ENCODE assay signal across 2 worm cellular contexts in genomic region chrV:15055873-15056272, ce11.
A peak's percentile ranks its signal among the peaks of the same experiment; 100 is the strongest.
TF ChIP-seq lines count a peak whose summit lies in the region.

C25D7.16 (plus strand) TSS chrV:15056173.

TF ChIP-seq in whole organism, L4 larva, 104 proteins besides CTCF, POLR2A, EP300 and RAD21:
- no peak for TF ChIP-seq nhr-48 (tag; optimal IDR thresholded peaks at IDR 0.05; lab: Kevin White, UChicago)
- peak; percentile 49 for TF ChIP-seq aha-1 (tag; lab: Kevin White, UChicago)
- no peak for TF ChIP-seq D1046.2 (GFP tag; IDR thresholded peaks at IDR 0.05; lab: Robert Waterston, UW)
- TF ChIP-seq lin-39 (tag; optimal IDR thresholded peaks at IDR 0.05; lab: Kevin White, UChicago), result no peak
- TF ChIP-seq nhr-28 (tag; optimal IDR thresholded peaks at IDR 0.05; lab: Kevin White, UChicago), result no peak

TF ChIP-seq in whole organism, young adult, 124 proteins besides CTCF, POLR2A, EP300 and RAD21:
- TF ChIP-seq madf-6 (GFP tag; IDR thresholded peaks at IDR 0.05; lab: Robert Waterston, UW), result peak; percentile 7; the same call in 1 of the 2 replicates
- no peak for TF ChIP-seq unc-130 (GFP tag; optimal IDR thresholded peaks at IDR 0.05; lab: Kevin White, UChicago)
